Fruit fly (Drosophila melanogaster) whole organism, pupa: Measurements from ENCODE around the gene Nep6.

ENCODE experiments used
- CG10348 ChIP-seq: fragments of 200-800 bp; sonication (Bioruptor generic); IDR thresholded peaks from 2 replicates; pipeline ENCODE4 v1.3.6; 2022; ENCODE audit warnings: missing biosample characterization, missing genetic modification characterization
- CG12605 ChIP-seq: fragments of 200-800 bp; sonication (Bioruptor generic); IDR thresholded peaks from 2 replicates; pipeline ENCODE4 v1.3.6; 2022; ENCODE audit warnings: missing biosample characterization, missing genetic modification characterization
- CG14655 ChIP-seq: fragments of 200-800 bp; sonication (Bioruptor generic); optimal IDR thresholded peaks from 3 replicates; lab custom pipeline; 2017; ENCODE audit warnings: mild to moderate bottlenecking, missing biosample characterization, missing genetic modification reagents, missing genetic modification characterization
- CG15710 ChIP-seq: fragments of 200-800 bp; sonication (Bioruptor generic); optimal IDR thresholded peaks from 2 replicates; lab custom pipeline; 2018; ENCODE audit warnings: missing biosample characterization, mild to moderate bottlenecking, missing genetic modification characterization, moderate library complexity
- CG17806 ChIP-seq: fragments of 200-800 bp; sonication (Bioruptor generic); optimal IDR thresholded peaks from 2 replicates; lab custom pipeline; 2018; ENCODE audit warnings: missing biosample characterization, mild to moderate bottlenecking, missing genetic modification characterization, moderate library complexity
- CG32121 ChIP-seq: fragments of 200-800 bp; sonication (Bioruptor generic); IDR thresholded peaks from 2 replicates; pipeline ENCODE4 v1.3.6; 2022; ENCODE audit warnings: missing biosample characterization, missing genetic modification characterization
- CG34367 ChIP-seq: fragments of 200-800 bp; sonication (Bioruptor generic); optimal IDR thresholded peaks from 2 replicates; lab custom pipeline; 2018; ENCODE audit warnings: missing biosample characterization, mild to moderate bottlenecking, missing genetic modification characterization
- CG4496 ChIP-seq: fragments of 200-800 bp; sonication (Bioruptor generic); IDR thresholded peaks from 3 replicates; pipeline ENCODE4 v1.3.6; 2022; ENCODE audit warnings: missing biosample characterization, missing genetic modification characterization
- CG8159 ChIP-seq: fragments of 200-800 bp; sonication (Bioruptor generic); optimal IDR thresholded peaks from 3 replicates; lab custom pipeline; 2018; ENCODE audit warnings: missing biosample characterization, mild to moderate bottlenecking, missing genetic modification characterization, moderate library complexity
- CG8301 ChIP-seq: fragments of 200-800 bp; sonication (Bioruptor generic); optimal IDR thresholded peaks from 2 replicates; lab custom pipeline; 2018; ENCODE audit warnings: missing biosample characterization, mild to moderate bottlenecking, missing genetic modification characterization
- CG9948 ChIP-seq: fragments of 200-800 bp; sonication (Bioruptor generic); optimal IDR thresholded peaks from 2 replicates; lab custom pipeline; 2018; ENCODE audit warnings: missing biosample characterization, mild to moderate bottlenecking, missing genetic modification characterization, moderate library complexity
- D1 ChIP-seq: fragments of 200-800 bp; sonication (Bioruptor generic); optimal IDR thresholded peaks from 2 replicates; lab custom pipeline; 2018; ENCODE audit warnings: missing biosample characterization, mild to moderate bottlenecking, missing genetic modification characterization, moderate library complexity
- EcR ChIP-seq: fragments of 200-800 bp; sonication (Bioruptor generic); optimal IDR thresholded peaks from 3 replicates; lab custom pipeline; 2019; ENCODE audit warnings: missing biosample characterization, missing genetic modification characterization, mild to moderate bottlenecking, moderate library complexity, missing genetic modification reagents
- Pif1A ChIP-seq: fragments of 200-800 bp; sonication (Bioruptor generic); optimal IDR thresholded peaks from 3 replicates; lab custom pipeline; 2016; ENCODE audit warnings: missing biosample characterization, missing genetic modification characterization
- Pif1B ChIP-seq: fragments of 200-800 bp; sonication (Bioruptor generic); optimal IDR thresholded peaks from 3 replicates; lab custom pipeline; 2016; ENCODE audit warnings: missing biosample characterization, missing genetic modification characterization
- Snoo ChIP-seq: fragments of 200-800 bp; sonication (Bioruptor generic); optimal IDR thresholded peaks from 3 replicates; lab custom pipeline; 2017; ENCODE audit warnings: missing biosample characterization, mild to moderate bottlenecking, missing genetic modification characterization, inconsistent platforms
- fd96Ca ChIP-seq: fragments of 200-800 bp; sonication (Bioruptor generic); IDR thresholded peaks from 3 replicates; pipeline ENCODE4 v1.3.6; 2022; ENCODE audit warnings: missing biosample characterization, missing genetic modification characterization
- gl ChIP-seq: fragments of 200-800 bp; sonication (Bioruptor generic); optimal IDR thresholded peaks from 2 replicates; lab custom pipeline; 2018; ENCODE audit warnings: missing biosample characterization, mild to moderate bottlenecking, missing genetic modification characterization
- rn ChIP-seq: fragments of 200-800 bp; sonication (Bioruptor generic); IDR thresholded peaks from 2 replicates; pipeline ENCODE4 v1.3.6; 2022; ENCODE audit warnings: missing biosample characterization, missing genetic modification characterization

Nep6 gene

DNA sequence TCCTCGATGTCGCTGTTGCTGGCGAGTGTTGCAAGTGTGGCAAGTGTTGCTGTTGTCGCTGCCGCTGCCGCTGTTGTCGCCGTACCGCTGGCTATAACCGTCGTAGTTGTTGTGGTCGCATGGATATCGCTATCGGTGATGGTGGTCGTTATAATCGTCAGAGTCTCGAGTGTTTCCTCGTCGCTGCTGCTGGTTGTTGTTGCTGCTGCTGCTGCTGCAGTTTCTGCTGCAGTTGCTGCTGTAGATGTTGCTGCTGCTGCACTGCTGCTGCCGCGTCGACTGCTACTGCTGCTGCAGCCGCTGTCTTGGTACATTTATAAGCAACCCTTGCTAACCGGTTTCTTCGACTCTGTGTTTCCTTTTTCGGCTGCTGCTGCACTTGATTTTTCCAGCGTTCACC is 29.9 kb downstream of the Nep6 start:
- TF ChIP-seq CG8159 (tag; lab: Kevin White, UChicago), result no peak
- TF ChIP-seq Pif1A, result no peak
- no peak for TF ChIP-seq CG32121 (GFP tag; lab: Robert Waterston, UW)
- no peak for TF ChIP-seq gl (tag; lab: Kevin White, UChicago)
- no peak for TF ChIP-seq CG8301
- TF ChIP-seq Snoo, result no peak
- TF ChIP-seq CG34367 (tag; lab: Kevin White, UChicago), result no peak
- TF ChIP-seq D1 (tag; lab: Kevin White, UChicago), result no peak
- no peak for TF ChIP-seq CG15710 (tag; lab: Kevin White, UChicago)

DNA sequence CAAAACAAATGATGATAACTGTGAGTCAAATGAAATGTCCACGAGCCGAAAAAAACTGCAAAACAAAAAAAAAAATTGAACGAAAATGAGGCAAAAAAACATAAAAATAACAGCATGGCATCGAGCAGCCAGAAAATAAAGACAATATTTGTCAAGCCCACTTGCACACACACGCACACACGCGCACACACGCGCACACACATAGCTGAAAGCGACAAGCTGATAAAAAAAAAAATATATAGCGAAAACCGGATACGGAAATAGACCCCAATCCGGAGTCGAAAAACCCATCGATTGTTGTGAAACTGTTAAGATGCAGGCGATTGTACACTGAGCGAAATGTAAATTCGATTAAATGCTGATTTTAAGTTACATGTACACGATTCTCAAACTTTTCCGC is 38.6 kb downstream of the Nep6 start:
- TF ChIP-seq Pif1A (no peak), CG4496 (GFP tag; lab: Robert Waterston, UW) (no peak), CG15710 (tag; lab: Kevin White, UChicago) (no peak), fd96Ca (GFP tag; lab: Robert Waterston, UW) (no peak), Snoo (no peak), CG12605 (GFP tag; lab: Robert Waterston, UW) (no peak)

- TF ChIP-seq EcR (GFP tag; lab: Kevin White, UChicago) (no peak), CG10348 (no peak), CG8159 (tag; lab: Kevin White, UChicago) (no peak), fd96Ca (GFP tag; lab: Robert Waterston, UW) (no peak), CG15710 (tag; lab: Kevin White, UChicago) (no peak), CG14655 (GFP tag; lab: Kevin White, UChicago) (no peak), Snoo (no peak), CG8301 (no peak), D1 (tag; lab: Kevin White, UChicago) (no peak), rn (GFP tag; lab: Robert Waterston, UW) (no peak), Pif1B (GFP tag; lab: Kevin White, UChicago) (no peak), CG17806 (tag; lab: Kevin White, UChicago) (no peak), CG32121 (GFP tag; lab: Robert Waterston, UW) (no peak), gl (tag; lab: Kevin White, UChicago) (no peak), CG9948 (no peak), Pif1A (no peak)
These were observed 40.5 kb downstream of the Nep6 start for dm6 chrX:12841842-12842437.
